Fruit fly (Drosophila melanogaster): ENCODE results near the gene CG17147.

The CG17147 gene

dm6 chr3L:20185206-20185868 is 38.4 kb upstream of the CG17147 start (continued):
- TF ChIP-seq Ets97D (GFP tag; optimal IDR thresholded peaks at IDR 0.05) (no peak), HmgZ (tag; optimal IDR thresholded peaks at IDR 0.05) (peak; percentile 33), CG10979 (tag; optimal IDR thresholded peaks at IDR 0.05) (no peak), Hmx (GFP tag; optimal IDR thresholded peaks at IDR 0.05) (no peak), Sry-δ (GFP tag; optimal IDR thresholded peaks at IDR 0.05) (no peak), cg (GFP tag; optimal IDR thresholded peaks at IDR 0.05) (no peak), CG13775 (GFP tag; optimal IDR thresholded peaks at IDR 0.05) (peak; percentile 75), HmgD (GFP tag; optimal IDR thresholded peaks at IDR 0.05) (no peak), Vsx1 (GFP tag; optimal IDR thresholded peaks at IDR 0.05) (no peak), pita (GFP tag; optimal IDR thresholded peaks at IDR 0.05) (no peak), CG13624 (GFP tag; optimal IDR thresholded peaks at IDR 0.05) (peak; percentile 55), fd3F (GFP tag; optimal IDR thresholded peaks at IDR 0.05) (peak; percentile 37), tgo (GFP tag; IDR thresholded peaks at IDR 0.05) (no peak), ranshi (GFP tag; IDR thresholded peaks at IDR 0.05) (no peak), Myb (GFP tag; optimal IDR thresholded peaks at IDR 0.05) (peak; percentile 34), CG18599 (GFP tag; optimal IDR thresholded peaks at IDR 0.05) (peak; percentile 82), CG2120 (GFP tag; optimal IDR thresholded peaks at IDR 0.05) (peak; percentile 87), kay (GFP tag; optimal IDR thresholded peaks at IDR 0.05) (no peak), gro (GFP tag; optimal IDR thresholded peaks at IDR 0.05) (no peak), shn (GFP tag; optimal IDR thresholded peaks at IDR 0.05) (no peak), ATbp (GFP tag; optimal IDR thresholded peaks at IDR 0.05) (peak; percentile 29), CG10209 (GFP tag; optimal IDR thresholded peaks at IDR 0.05) (peak; percentile 67), HHEX (GFP tag; optimal IDR thresholded peaks at IDR 0.05) (peak; percentile 61), CG10654 (GFP tag; optimal IDR thresholded peaks at IDR 0.05) (no peak), CG17328 (GFP tag; IDR thresholded peaks at IDR 0.05) (no peak), NC2β (GFP tag; optimal IDR thresholded peaks at IDR 0.05) (no peak), CG14710 (tag; optimal IDR thresholded peaks at IDR 0.05) (no peak), lola (GFP tag; optimal IDR thresholded peaks at IDR 0.05) (no peak), rib (GFP tag; IDR thresholded peaks at IDR 0.05) (no peak), CG32532 (GFP tag; IDR thresholded peaks at IDR 0.05) (peak; percentile 42; the same call in 1 of the 2 replicates), corto (GFP tag; optimal IDR thresholded peaks at IDR 0.05) (peak; percentile 50), ap (GFP tag; IDR thresholded peaks at IDR 0.05) (no peak), slp2 (GFP tag; optimal IDR thresholded peaks at IDR 0.05) (no peak), CG4617 (GFP tag; optimal IDR thresholded peaks at IDR 0.05; ENCODE audit: borderline replicate concordance) (peak; percentile 30), CG3065 (GFP tag; optimal IDR thresholded peaks at IDR 0.05) (no peak), CG1233 (GFP tag; optimal IDR thresholded peaks at IDR 0.05) (no peak), tio (GFP tag; optimal IDR thresholded peaks at IDR 0.05) (peak; percentile 80), CG15073 (GFP tag; optimal IDR thresholded peaks at IDR 0.05) (peak; percentile 92), CG15696 (tag; optimal IDR thresholded peaks at IDR 0.05) (no peak), Dad (GFP tag; optimal IDR thresholded peaks at IDR 0.05) (peak; percentile 4), gsb (GFP tag; IDR thresholded peaks at IDR 0.05) (no peak), Hmr (GFP tag; optimal IDR thresholded peaks at IDR 0.05) (peak; percentile 85), CG7745 (tag; optimal IDR thresholded peaks at IDR 0.05) (no peak), luna (GFP tag; optimal IDR thresholded peaks at IDR 0.05) (no peak), CG7357 (GFP tag; IDR thresholded peaks at IDR 0.05) (no peak), zfh1 (GFP tag; IDR thresholded peaks at IDR 0.05) (no peak), H15 (GFP tag; IDR thresholded peaks at IDR 0.05) (no peak), sqz (GFP tag; optimal IDR thresholded peaks at IDR 0.05) (no peak), dpn (GFP tag; optimal IDR thresholded peaks at IDR 0.05) (peak; percentile 22 to 59), Dek (tag; optimal IDR thresholded peaks at IDR 0.05) (peak; percentile 44)

All from whole organism, embryonic.